Worm (Caenorhabditis elegans): ENCODE data around the gene Y53G8AM.7.
A peak's percentile ranks its signal among the peaks of the same experiment; 100 is the strongest.

Y53G8AM.7 gene

ce11 chrIII:3279304-3279703 is 12.8 kb upstream of the Y53G8AM.7 start (continued):
- TF ChIP-seq unc-62 (GFP tag; optimal IDR thresholded peaks at IDR 0.05) (no peak), fkh-10 (GFP tag; optimal IDR thresholded peaks at IDR 0.05) (no peak), elt-1 (tag; optimal IDR thresholded peaks at IDR 0.05) (no peak), snpc-4 (tag; optimal IDR thresholded peaks at IDR 0.05) (no peak), fos-1 (tag; optimal IDR thresholded peaks at IDR 0.05) (no peak), nhr-77 (tag; optimal IDR thresholded peaks at IDR 0.05) (no peak), ZK546.5 (tag; optimal IDR thresholded peaks at IDR 0.05) (no peak), ceh-9 (tag; optimal IDR thresholded peaks at IDR 0.05) (no peak), nhr-43 (tag; optimal IDR thresholded peaks at IDR 0.05; ENCODE audit: poor library complexity, severe bottlenecking) (peak; percentile 73), ceh-28 (tag; optimal IDR thresholded peaks at IDR 0.05) (peak; percentile 82), hmg-11 (tag; optimal IDR thresholded peaks at IDR 0.05) (peak; percentile 77)

ce11 chrIII:3278610-3279009 is 12.1 kb upstream of the Y53G8AM.7 start, which contains the start of gene Y53G8AM.8:
TSS of gene Y53G8AM.8 (minus strand) at chrIII:3278710.
- no peak for TF ChIP-seq jun-1 (tag; optimal IDR thresholded peaks at IDR 0.05)
- TF ChIP-seq mml-1 (tag; optimal IDR thresholded peaks at IDR 0.05): no peak
- TF ChIP-seq nhr-67 (tag; optimal IDR thresholded peaks at IDR 0.05): no peak
- no peak for TF ChIP-seq elt-2 (tag; optimal IDR thresholded peaks at IDR 0.05)
- TF ChIP-seq nhr-11 (tag; optimal IDR thresholded peaks at IDR 0.05): no peak
- no peak for TF ChIP-seq fkh-10 (GFP tag; optimal IDR thresholded peaks at IDR 0.05)
- TF ChIP-seq egl-5 (tag; optimal IDR thresholded peaks at IDR 0.05): no peak
- TF ChIP-seq ZK546.5 (tag; optimal IDR thresholded peaks at IDR 0.05): no peak
- no peak for TF ChIP-seq nhr-23 (tag; optimal IDR thresholded peaks at IDR 0.05)
- no peak for TF ChIP-seq daf-12 (tag; optimal IDR thresholded peaks at IDR 0.05)
- TF ChIP-seq eor-1 (tag; optimal IDR thresholded peaks at IDR 0.05): no peak
- TF ChIP-seq unc-62 (GFP tag; optimal IDR thresholded peaks at IDR 0.05): no peak

DNA sequence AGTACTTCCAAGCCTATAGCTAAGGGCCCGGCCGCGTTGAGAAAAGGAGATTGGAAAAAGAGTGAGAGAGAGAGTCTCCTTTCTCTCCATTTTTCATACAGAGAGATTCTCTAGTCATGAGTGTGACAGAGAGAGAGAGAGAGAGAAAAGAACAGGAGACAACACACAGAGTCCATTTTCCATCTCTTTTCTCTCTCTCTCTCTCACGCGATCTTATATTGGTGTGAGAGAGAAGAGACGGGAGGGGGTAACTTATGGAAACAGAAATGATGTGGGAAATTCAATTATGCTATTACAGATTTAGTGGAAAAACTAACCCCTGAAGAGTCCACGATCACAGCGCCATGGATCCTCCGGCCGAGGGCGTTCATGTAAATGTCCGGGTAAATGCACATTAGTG is 6.6 kb upstream of the Y53G8AM.7 start:
- TF ChIP-seq pha-4 (tag; optimal IDR thresholded peaks at IDR 0.05): peak; percentile 24
- TF ChIP-seq nhr-67 (tag; optimal IDR thresholded peaks at IDR 0.05): no peak
- TF ChIP-seq ceh-9 (tag; optimal IDR thresholded peaks at IDR 0.05): no peak
- no peak for TF ChIP-seq ceh-82 (tag; optimal IDR thresholded peaks at IDR 0.05)
- TF ChIP-seq nhr-76 (tag; optimal IDR thresholded peaks at IDR 0.05): no peak
- TF ChIP-seq sea-2 (GFP tag; optimal IDR thresholded peaks at IDR 0.05): no peak
- TF ChIP-seq daf-12 (tag; optimal IDR thresholded peaks at IDR 0.05): no peak
- no peak for TF ChIP-seq fkh-10 (GFP tag; optimal IDR thresholded peaks at IDR 0.05)
- no peak for TF ChIP-seq nhr-237 (tag; optimal IDR thresholded peaks at IDR 0.05)
- no peak for TF ChIP-seq egl-5 (tag; optimal IDR thresholded peaks at IDR 0.05)
- TF ChIP-seq nhr-23 (tag; optimal IDR thresholded peaks at IDR 0.05): peak; percentile 20
- TF ChIP-seq nhr-12 (tag; optimal IDR thresholded peaks at IDR 0.05): no peak
- TF ChIP-seq ztf-11 (tag; optimal IDR thresholded peaks at IDR 0.05): no peak
- TF ChIP-seq lin-39 (tag; optimal IDR thresholded peaks at IDR 0.05): peak; percentile 12
- no peak for TF ChIP-seq lsy-12 (tag; optimal IDR thresholded peaks at IDR 0.05)
- no peak for TF ChIP-seq mml-1 (tag; optimal IDR thresholded peaks at IDR 0.05)
- TF ChIP-seq R02D3.7 (tag; optimal IDR thresholded peaks at IDR 0.05): no peak
- no peak for TF ChIP-seq nhr-77 (tag; optimal IDR thresholded peaks at IDR 0.05)
- TF ChIP-seq nfya-1 (tag; optimal IDR thresholded peaks at IDR 0.05; ENCODE audit: insufficient read depth): peak; percentile 50
- TF ChIP-seq elt-3 (tag; optimal IDR thresholded peaks at IDR 0.05): no peak
- no peak for TF ChIP-seq nhr-11 (tag; optimal IDR thresholded peaks at IDR 0.05)
- TF ChIP-seq jun-1 (tag; optimal IDR thresholded peaks at IDR 0.05): no peak
- no peak for TF ChIP-seq eor-1 (tag; optimal IDR thresholded peaks at IDR 0.05)
- TF ChIP-seq egl-27 (tag; optimal IDR thresholded peaks at IDR 0.05): no peak
- TF ChIP-seq snpc-4 (tag; optimal IDR thresholded peaks at IDR 0.05): no peak

DNA sequence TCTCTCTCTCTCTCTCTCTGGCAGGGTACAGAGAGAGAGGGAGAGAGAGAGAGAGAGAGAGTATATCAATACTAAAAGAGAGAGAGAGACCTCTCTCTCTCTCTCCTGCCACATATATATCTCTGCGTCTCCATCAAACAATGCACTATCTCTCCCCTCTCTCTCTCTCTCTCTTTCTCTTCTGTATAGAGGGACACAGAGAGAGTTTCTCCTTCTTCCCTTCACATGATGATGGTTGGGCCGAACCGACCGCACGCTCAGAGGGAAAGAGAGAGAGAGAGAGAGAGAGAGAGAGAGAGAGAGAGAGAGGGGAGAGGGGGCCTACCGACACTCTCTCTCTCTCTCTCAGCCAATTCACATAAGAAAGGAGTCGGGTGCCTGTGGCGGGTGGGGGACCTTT is 5.2 kb upstream of the Y53G8AM.7 start:
- TF ChIP-seq hmg-11 (tag; optimal IDR thresholded peaks at IDR 0.05) (peak; percentile 47), snpc-4 (tag; optimal IDR thresholded peaks at IDR 0.05) (peak; percentile 26), ceh-82 (tag; optimal IDR thresholded peaks at IDR 0.05) (no peak), nhr-23 (tag; optimal IDR thresholded peaks at IDR 0.05) (peak; percentile 61), pha-4 (tag; optimal IDR thresholded peaks at IDR 0.05) (peak; percentile 66), unc-39 (tag; optimal IDR thresholded peaks at IDR 0.05) (no peak), elt-1 (tag; optimal IDR thresholded peaks at IDR 0.05) (no peak), R02D3.7 (tag; optimal IDR thresholded peaks at IDR 0.05) (peak; percentile 31), ama-1 (optimal IDR thresholded peaks at IDR 0.05) (no peak), fkh-2 (tag; optimal IDR thresholded peaks at IDR 0.05) (no peak), pqm-1 (tag; optimal IDR thresholded peaks at IDR 0.05) (peak; percentile 27), tbx-2 (tag; optimal IDR thresholded peaks at IDR 0.05) (peak; percentile 54), ceh-28 (tag; optimal IDR thresholded peaks at IDR 0.05) (peak; percentile 53), elt-2 (tag; optimal IDR thresholded peaks at IDR 0.05) (peak; percentile 71), ztf-11 (tag; optimal IDR thresholded peaks at IDR 0.05) (no peak), nfya-1 (tag; optimal IDR thresholded peaks at IDR 0.05; ENCODE audit: insufficient read depth) (peak; percentile 65)
